Fruit fly (Drosophila melanogaster): ENCODE measurements around the gene CG11449.

The CG11449 gene

DNA sequence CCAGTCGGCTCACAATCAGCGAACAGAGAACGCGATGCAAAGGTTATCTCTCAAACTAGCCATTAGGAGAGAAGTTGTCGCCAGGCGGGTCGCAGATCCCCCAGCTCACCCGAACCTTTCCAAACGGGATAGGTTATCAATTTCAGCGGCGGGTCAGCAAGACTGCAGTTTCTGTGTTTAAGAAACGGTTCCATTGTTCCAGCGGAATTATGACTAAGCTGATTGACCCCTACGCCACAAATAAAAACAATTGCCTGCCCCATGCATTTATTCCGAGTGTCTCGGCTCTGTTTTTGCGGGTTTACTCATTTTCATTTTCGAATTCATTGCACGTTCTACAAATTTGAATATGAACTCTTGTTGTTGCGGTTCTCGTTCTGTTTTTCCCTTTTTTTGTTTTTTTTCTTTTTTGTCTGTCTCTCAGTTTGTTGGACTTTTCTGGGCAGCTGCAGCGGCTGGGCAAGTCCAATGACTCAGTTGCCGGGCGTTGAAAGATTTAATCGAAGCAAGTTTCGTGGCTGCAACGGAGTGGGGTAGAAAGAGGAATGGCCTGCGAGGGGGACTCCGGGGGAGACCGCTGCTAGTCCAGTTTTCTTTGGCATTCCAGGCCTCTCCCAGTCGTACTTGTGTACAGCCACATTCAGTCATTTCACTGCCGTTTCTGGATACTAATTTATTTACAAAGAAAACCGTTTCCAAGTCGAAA, 33.4 kb upstream of the CG11449 start:
- no peak for TF ChIP-seq Gug (GFP tag; IDR thresholded peaks at IDR 0.05)
- peak; percentile 60 for TF ChIP-seq CG6808 (GFP tag; optimal IDR thresholded peaks at IDR 0.05)
- TF ChIP-seq Ets96B (tag; optimal IDR thresholded peaks at IDR 0.05), result peak; percentile 19
- TF ChIP-seq CG32006 (GFP tag; optimal IDR thresholded peaks at IDR 0.05), result no peak
- no peak for TF ChIP-seq Smox (GFP tag; optimal IDR thresholded peaks at IDR 0.05)
- TF ChIP-seq CG11294 (GFP tag; IDR thresholded peaks at IDR 0.05), result no peak
- TF ChIP-seq CG6792 (GFP tag; optimal IDR thresholded peaks at IDR 0.05), result no peak
- TF ChIP-seq CG9139 (GFP tag; optimal IDR thresholded peaks at IDR 0.05), result peak; percentile 74
- no peak for TF ChIP-seq Ets21C (GFP tag; optimal IDR thresholded peaks at IDR 0.05)
- TF ChIP-seq Sox15 (GFP tag; optimal IDR thresholded peaks at IDR 0.05), result no peak
- TF ChIP-seq CG3032 (tag; optimal IDR thresholded peaks at IDR 0.05), result peak; percentile 22
- peak; percentile 17 for TF ChIP-seq net (GFP tag; optimal IDR thresholded peaks at IDR 0.05)
- TF ChIP-seq Sox14 (GFP tag; optimal IDR thresholded peaks at IDR 0.05), result no peak
- TF ChIP-seq Eip78C (GFP tag), result peak; percentile 65
- TF ChIP-seq CG31627 (GFP tag; optimal IDR thresholded peaks at IDR 0.05), result no peak
- no peak for TF ChIP-seq cyc (GFP tag; optimal IDR thresholded peaks at IDR 0.05)
- no peak for TF ChIP-seq Hr38 (GFP tag; optimal IDR thresholded peaks at IDR 0.05)
- TF ChIP-seq eg (GFP tag; IDR thresholded peaks at IDR 0.05), result 0 out of 3 replicates have a peak, but pooled peaks have one; percentile 23
- no peak for TF ChIP-seq Hr4 (GFP tag; optimal IDR thresholded peaks at IDR 0.05)
- 0 out of 2 replicates have a peak, but pooled peaks have one; percentile 11 for TF ChIP-seq CG15336 (GFP tag; IDR thresholded peaks at IDR 0.05)
- no peak for TF ChIP-seq CG11762 (GFP tag; optimal IDR thresholded peaks at IDR 0.05; ENCODE audit: insufficient read depth)
- no peak for TF ChIP-seq achi (GFP tag; optimal IDR thresholded peaks at IDR 0.05)
- no peak for TF ChIP-seq CG11902 (GFP tag; optimal IDR thresholded peaks at IDR 0.05)
- no peak for TF ChIP-seq topi (GFP tag; optimal IDR thresholded peaks at IDR 0.05)
- TF ChIP-seq CG7368 (GFP tag; optimal IDR thresholded peaks at IDR 0.05), result no peak
- TF ChIP-seq CG8119 (GFP tag; IDR thresholded peaks at IDR 0.05), result no peak
- TF ChIP-seq dsx (GFP tag; optimal IDR thresholded peaks at IDR 0.05; ENCODE audit: poor library complexity, severe bottlenecking), result peak; percentile 54
- peak; percentile 14 for TF ChIP-seq CG16779 (tag; optimal IDR thresholded peaks at IDR 0.05)
- no peak for TF ChIP-seq Hr39 (GFP tag; optimal IDR thresholded peaks at IDR 0.05)
- no peak for TF ChIP-seq OdsH (GFP tag; optimal IDR thresholded peaks at IDR 0.05)
- peak; percentile 53 for TF ChIP-seq CG1621 (tag; optimal IDR thresholded peaks at IDR 0.05)
- peak; percentile 1 for TF ChIP-seq pdm3 (GFP tag; optimal IDR thresholded peaks at IDR 0.05)
- TF ChIP-seq esn (GFP tag; optimal IDR thresholded peaks at IDR 0.05), result no peak
- TF ChIP-seq CG6854 (GFP tag; optimal IDR thresholded peaks at IDR 0.05), result peak; percentile 62
- TF ChIP-seq fd59A (GFP tag; optimal IDR thresholded peaks at IDR 0.05), result no peak
- TF ChIP-seq svp (GFP tag), result peak; percentile 90
- TF ChIP-seq Eip93F (GFP tag; optimal IDR thresholded peaks at IDR 0.05), result no peak
- peak; percentile 61 for TF ChIP-seq CG6163 (GFP tag; IDR thresholded peaks at IDR 0.05)
- TF ChIP-seq salr (GFP tag; optimal IDR thresholded peaks at IDR 0.05), result no peak
- TF ChIP-seq fd85E (GFP tag; optimal IDR thresholded peaks at IDR 0.05), result no peak
- no peak for TF ChIP-seq Eip75B (GFP tag; optimal IDR thresholded peaks at IDR 0.05)
- TF ChIP-seq CG4318 (GFP tag; optimal IDR thresholded peaks at IDR 0.05), result no peak
- no peak for TF ChIP-seq CG8319 (GFP tag; optimal IDR thresholded peaks at IDR 0.05)
- TF ChIP-seq CG3919 (GFP tag; optimal IDR thresholded peaks at IDR 0.05), result no peak
- no peak for TF ChIP-seq Met (GFP tag; optimal IDR thresholded peaks at IDR 0.05)
- TF ChIP-seq ss (GFP tag; optimal IDR thresholded peaks at IDR 0.05), result peak; percentile 74 to 84
- no peak for TF ChIP-seq CG10669 (GFP tag; optimal IDR thresholded peaks at IDR 0.05)
- no peak for TF ChIP-seq lz (GFP tag; optimal IDR thresholded peaks at IDR 0.05)
- TF ChIP-seq Lpt (GFP tag; optimal IDR thresholded peaks at IDR 0.05), result no peak
- no peak for TF ChIP-seq CG10631 (GFP tag; optimal IDR thresholded peaks at IDR 0.05)
- TF ChIP-seq CG34406 (GFP tag; optimal IDR thresholded peaks at IDR 0.05), result no peak
- no peak for TF ChIP-seq acj6 (GFP tag; optimal IDR thresholded peaks at IDR 0.05)
